Worm (Caenorhabditis elegans): ENCODE data around the gene R05D3.3.
A peak's percentile ranks its signal among the peaks of the same experiment; 100 is the strongest.

R05D3.3 gene

DNA sequence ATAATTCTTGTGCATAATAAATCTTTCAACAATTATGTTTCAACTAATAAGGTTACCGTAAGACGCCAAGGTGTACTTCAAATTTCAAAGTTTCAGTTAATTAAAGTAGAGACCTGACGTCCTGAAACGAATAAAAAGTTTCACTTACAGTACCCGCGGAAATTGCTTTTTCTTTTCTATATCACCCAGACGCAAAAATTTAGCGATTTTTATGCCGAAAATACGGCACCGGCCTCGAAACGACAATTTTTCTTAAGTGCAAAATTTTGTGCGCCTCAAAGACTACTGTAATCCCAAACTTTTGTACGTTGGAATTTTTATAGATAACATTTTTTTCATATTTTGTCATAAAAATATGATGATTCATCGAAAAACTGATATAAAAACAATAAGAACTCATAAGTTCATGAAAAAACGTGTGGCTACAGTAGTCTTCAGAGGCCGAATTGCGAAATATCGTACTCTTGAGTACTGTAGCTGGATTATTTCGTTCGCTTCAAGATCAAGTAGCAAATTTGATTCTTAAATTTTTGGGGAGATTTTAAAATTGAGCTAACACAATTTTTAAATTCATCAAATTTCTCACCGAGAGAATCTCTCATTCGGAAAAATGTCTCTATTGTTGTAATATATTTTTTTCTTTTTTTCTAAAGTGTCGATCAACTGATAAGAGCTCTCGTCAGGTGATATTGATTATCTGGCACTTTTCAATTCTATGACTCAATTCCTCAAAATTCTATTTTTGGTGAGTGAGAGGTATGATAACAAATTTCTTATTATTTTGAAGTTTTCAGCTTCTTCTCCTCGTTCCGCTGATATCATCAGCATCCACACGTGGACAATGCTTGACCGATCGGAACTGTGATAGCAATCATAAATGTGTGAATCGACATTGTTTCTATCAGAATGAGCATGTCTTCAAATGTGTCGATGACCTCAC lies 38.0 kb upstream of the R05D3.3 start, which contains the start of gene ZC262.13 (continued):
- TF ChIP-seq mes-2 (tag; optimal IDR thresholded peaks at IDR 0.05; ENCODE audit: poor library complexity, severe bottlenecking) (peak; percentile 11), aha-1 (tag) (peak; percentile 13), dmd-6 (GFP tag; IDR thresholded peaks at IDR 0.05) (peak; percentile 74)

- TF ChIP-seq unc-62 (GFP tag; optimal IDR thresholded peaks at IDR 0.05 in 1 of 2): no peak
- TF ChIP-seq unc-62 (tag; optimal IDR thresholded peaks at IDR 0.05): no peak
- TF ChIP-seq T20F7.1 (GFP tag; optimal IDR thresholded peaks at IDR 0.05): no peak
- no peak for TF ChIP-seq daf-16 (GFP tag; optimal IDR thresholded peaks at IDR 0.05)
- TF ChIP-seq daf-16 (tag; optimal IDR thresholded peaks at IDR 0.05): no peak
- no peak for TF ChIP-seq ctbp-1 (GFP tag; IDR thresholded peaks at IDR 0.05)
- no peak for TF ChIP-seq lin-13 (GFP tag; optimal IDR thresholded peaks at IDR 0.05)
- TF ChIP-seq aha-1 (tag): peak; percentile 30
- no peak for TF ChIP-seq nhr-28 (tag; optimal IDR thresholded peaks at IDR 0.05)
Measured at ce11 chrIII:8331211-8331610, 32.6 kb upstream of the R05D3.3 start, which contains the start of gene iglr-2. TSS of gene iglr-2 (minus strand) at chrIII:8331311.

- no peak for TF ChIP-seq ceh-32 (tag; optimal IDR thresholded peaks at IDR 0.05; ENCODE audit: poor library complexity)
- no peak for TF ChIP-seq nhr-6 (tag; optimal IDR thresholded peaks at IDR 0.05)
- TF ChIP-seq lin-1 (GFP tag; IDR thresholded peaks at IDR 0.05): no peak
- no peak for TF ChIP-seq D1046.2 (GFP tag; IDR thresholded peaks at IDR 0.05)
- no peak for TF ChIP-seq tra-1 (GFP tag; IDR thresholded peaks at IDR 0.05)
- peak; percentile 6 for TF ChIP-seq mep-1 (tag; optimal IDR thresholded peaks at IDR 0.05)
- no peak for TF ChIP-seq rbr-2 (tag; optimal IDR thresholded peaks at IDR 0.05)
- peak; percentile 90 for TF ChIP-seq hlh-30 (tag; optimal IDR thresholded peaks at IDR 0.05; ENCODE audit: insufficient read depth)
- no peak for TF ChIP-seq daf-16 (GFP tag; optimal IDR thresholded peaks at IDR 0.05)
- peak; percentile 40 for TF ChIP-seq daf-16 (tag; optimal IDR thresholded peaks at IDR 0.05)
- no peak for TF ChIP-seq fkh-10 (GFP tag; optimal IDR thresholded peaks at IDR 0.05)
- no peak for TF ChIP-seq gei-8 (GFP tag; optimal IDR thresholded peaks at IDR 0.05)
- TF ChIP-seq Y105C5A.15 (GFP tag; IDR thresholded peaks at IDR 0.05): no peak
- TF ChIP-seq mes-2 (tag; optimal IDR thresholded peaks at IDR 0.05; ENCODE audit: poor library complexity, severe bottlenecking): peak; percentile 57
- TF ChIP-seq dpl-1 (GFP tag; optimal IDR thresholded peaks at IDR 0.05): peak; percentile 48
- no peak for TF ChIP-seq fos-1 (tag; optimal IDR thresholded peaks at IDR 0.05)
- TF ChIP-seq ztf-7 (tag; optimal IDR thresholded peaks at IDR 0.05): no peak
- peak; percentile 22 to 97 for TF ChIP-seq lsy-2 (tag; optimal IDR thresholded peaks at IDR 0.05)
- TF ChIP-seq dmd-8 (GFP tag; IDR thresholded peaks at IDR 0.05): no peak
- no peak for TF ChIP-seq zag-1 (tag; optimal IDR thresholded peaks at IDR 0.05)
- TF ChIP-seq vab-7 (GFP tag; IDR thresholded peaks at IDR 0.05): no peak
Measured at ce11 chrIII:8331779-8332178, 32.0 kb upstream of the R05D3.3 start, which contains the start of the genes mrps-18A and ZC262.2. TSS of gene mrps-18A (minus strand) at chrIII:8331919. TSS of gene ZC262.2 (plus strand) at chrIII:8332062.

ce11 chrIII:8334432-8334831 lies 29.4 kb upstream of the R05D3.3 start, which contains the start of gene ZC262.4:
TSS of gene ZC262.4 (minus strand) at chrIII:8334532.
- TF ChIP-seq Y105C5A.15 (GFP tag; IDR thresholded peaks at IDR 0.05): no peak
- no peak for TF ChIP-seq egl-27 (tag; optimal IDR thresholded peaks at IDR 0.05)
- TF ChIP-seq sdz-12 (GFP tag; optimal IDR thresholded peaks at IDR 0.05): no peak
- TF ChIP-seq lin-38 (GFP tag; IDR thresholded peaks at IDR 0.05): no peak
- no peak for TF ChIP-seq nhr-41 (GFP tag; IDR thresholded peaks at IDR 0.05)

DNA sequence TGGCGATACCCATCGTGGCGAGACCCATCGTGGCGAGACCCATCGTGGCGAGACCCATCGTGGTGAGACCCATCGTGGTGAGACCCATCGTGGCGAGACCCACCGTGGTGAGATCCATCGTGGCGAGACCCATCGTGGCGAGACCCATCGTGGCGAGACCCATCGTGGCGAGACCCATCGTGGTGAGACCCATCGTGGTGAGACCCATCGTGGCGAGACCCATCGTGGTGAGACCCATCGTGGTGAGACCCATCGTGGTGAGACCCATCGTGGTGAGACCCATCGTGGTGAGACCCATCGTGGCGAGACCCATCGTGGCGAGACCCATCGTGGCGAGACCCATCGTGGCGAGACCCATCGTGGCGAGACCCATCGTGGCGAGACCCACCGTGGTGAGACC lies 28.2 kb upstream of the R05D3.3 start:
- TF ChIP-seq set-16 (GFP tag; IDR thresholded peaks at IDR 0.05): peak; percentile 78
